Worm (Caenorhabditis elegans) whole organism, L4 larva: Measurements from ENCODE around the gene K01G5.8.

ENCODE experiments used
- gei-8 ChIP-seq: fragments of 200-800 bp; sonication (Bioruptor generic); optimal IDR thresholded peaks from 2 replicates; lab custom pipeline; 2018; ENCODE audit warnings: mild to moderate bottlenecking, missing genetic modification characterization, missing compliant biosample characterization
- lin-39 ChIP-seq: fragments of 150-350 bp; optimal IDR thresholded peaks from 2 replicates; lab custom pipeline; 2014; ENCODE audit warnings: missing biosample characterization, missing genetic modification reagents, missing genetic modification characterization
- nhr-11 ChIP-seq: fragments of 150-350 bp; optimal IDR thresholded peaks from 2 replicates; lab custom pipeline; 2014; ENCODE audit warnings: missing biosample characterization, missing genetic modification characterization

ce11 chrIII:10703833-10704232 lies 36.7 kb downstream of the K01G5.8 start:
- no peak for TF ChIP-seq nhr-11 (tag; lab: Kevin White, UChicago)
- no peak for TF ChIP-seq gei-8 (GFP tag; lab: Kevin White, UChicago)
- TF ChIP-seq lin-39 (tag; lab: Kevin White, UChicago) = no peak
